Fruit fly (Drosophila melanogaster): ENCODE results near the gene CG13933.

Gene CG13933

dm6 chr3L:1730873-1731272 lies 44.1 kb downstream of the CG13933 start, which contains the start of gene drpr (continued):
- TF ChIP-seq CG6683 (GFP tag; optimal IDR thresholded peaks at IDR 0.05) (no peak), CG4328 (GFP tag; optimal IDR thresholded peaks at IDR 0.05) (no peak), lola (GFP tag; optimal IDR thresholded peaks at IDR 0.05) (no peak), CG6689 (GFP tag; IDR thresholded peaks at IDR 0.05) (no peak), gcm (GFP tag; optimal IDR thresholded peaks at IDR 0.05) (peak; percentile 18), TFAM (GFP tag; optimal IDR thresholded peaks at IDR 0.05) (no peak), Bgb (GFP tag; IDR thresholded peaks at IDR 0.05; ENCODE audit: partially characterized antibody) (peak; percentile 36; the same call in 1 of the 2 replicates), Sox102F (GFP tag; optimal IDR thresholded peaks at IDR 0.05) (no peak), D19A (tag; optimal IDR thresholded peaks at IDR 0.05) (peak; percentile 26), Jarid2 (GFP tag; optimal IDR thresholded peaks at IDR 0.05) (peak; percentile 85), Awh (GFP tag; IDR thresholded peaks at IDR 0.05) (no peak), inv (GFP tag; IDR thresholded peaks at IDR 0.05; ENCODE audit: partially characterized antibody) (no peak), CG30431 (GFP tag; optimal IDR thresholded peaks at IDR 0.05) (no peak), rib (GFP tag; IDR thresholded peaks at IDR 0.05) (0 out of 2 replicates have a peak, but pooled peaks have one; percentile 33), CG12155 (GFP tag; optimal IDR thresholded peaks at IDR 0.05) (no peak), H15 (GFP tag; IDR thresholded peaks at IDR 0.05) (no peak), usp (GFP tag; optimal IDR thresholded peaks at IDR 0.05) (no peak), lbe (GFP tag; optimal IDR thresholded peaks at IDR 0.05) (no peak), CG9727 (GFP tag; optimal IDR thresholded peaks at IDR 0.05) (no peak), Hr51 (GFP tag; optimal IDR thresholded peaks at IDR 0.05) (no peak), CG12391 (tag; optimal IDR thresholded peaks at IDR 0.05) (peak; percentile 26), sima (GFP tag; optimal IDR thresholded peaks at IDR 0.05) (no peak), CG10979 (tag; optimal IDR thresholded peaks at IDR 0.05) (peak; percentile 20), Scr (GFP tag; IDR thresholded peaks at IDR 0.05; ENCODE audit: partially characterized antibody) (peak; percentile 21; the same call in 1 of the 2 replicates), Dad (GFP tag; optimal IDR thresholded peaks at IDR 0.05) (no peak), NK7.1 (GFP tag; optimal IDR thresholded peaks at IDR 0.05) (peak; percentile 11), stwl (tag; optimal IDR thresholded peaks at IDR 0.05) (peak; percentile 70), CG17385 (GFP tag; optimal IDR thresholded peaks at IDR 0.05) (peak; percentile 48), bigmax (GFP tag; optimal IDR thresholded peaks at IDR 0.05) (no peak), chif (GFP tag; optimal IDR thresholded peaks at IDR 0.05) (no peak), PHDP (tag; optimal IDR thresholded peaks at IDR 0.05) (no peak), lov (optimal IDR thresholded peaks at IDR 0.05) (no peak), lov (GFP tag; IDR thresholded peaks at IDR 0.05) (no peak), Aef1 (GFP tag; IDR thresholded peaks at IDR 0.05) (no peak), CG9437 (GFP tag; optimal IDR thresholded peaks at IDR 0.05) (no peak), ash1 (GFP tag; optimal IDR thresholded peaks at IDR 0.05) (no peak), cad (GFP tag; optimal IDR thresholded peaks at IDR 0.05) (no peak), Taf1 (GFP tag; IDR thresholded peaks at IDR 0.05) (no peak), Hr39 (optimal IDR thresholded peaks at IDR 0.05) (no peak), CG13775 (GFP tag; optimal IDR thresholded peaks at IDR 0.05) (peak; percentile 33), Dbx (GFP tag; IDR thresholded peaks at IDR 0.05) (no peak), insv (GFP tag; optimal IDR thresholded peaks at IDR 0.05) (no peak), ro (GFP tag; IDR thresholded peaks at IDR 0.05) (no peak), C15 (GFP tag; IDR thresholded peaks at IDR 0.05) (no peak), CG18262 (tag; optimal IDR thresholded peaks at IDR 0.05) (peak; percentile 42), CG3838 (GFP tag; optimal IDR thresholded peaks at IDR 0.05) (peak; percentile 12), fd96Cb (tag; optimal IDR thresholded peaks at IDR 0.05) (no peak), ERR (GFP tag; optimal IDR thresholded peaks at IDR 0.05) (no peak), CG15601 (tag; optimal IDR thresholded peaks at IDR 0.05) (peak; percentile 11), jing (GFP tag; optimal IDR thresholded peaks at IDR 0.05) (no peak), grn (GFP tag; optimal IDR thresholded peaks at IDR 0.05) (no peak)
